Worm (Caenorhabditis elegans) whole organism, late embryonic: Measurements from ENCODE around the gene Y57G7A.2.

Source experiments
- C08G9.2 ChIP-seq: sonication (generic microtip); optimal IDR thresholded peaks from 2 replicates; lab custom pipeline; 2016; ENCODE audit warnings: mild to moderate bottlenecking, missing genetic modification characterization, moderate library complexity, missing compliant biosample characterization
- F13H6.1 ChIP-seq: sonication (generic microtip); optimal IDR thresholded peaks from 2 replicates; lab custom pipeline; 2016; ENCODE audit warnings: missing genetic modification characterization, missing compliant biosample characterization
- K02D7.2 ChIP-seq: sonication (generic microtip); optimal IDR thresholded peaks from 2 replicates; lab custom pipeline; 2017; ENCODE audit warnings: mild to moderate bottlenecking, missing genetic modification characterization, missing compliant biosample characterization
- T23F11.4 ChIP-seq: fragments of 200-800 bp; sonication (Bioruptor generic); optimal IDR thresholded peaks from 2 replicates; lab custom pipeline; 2018; ENCODE audit warnings: mild to moderate bottlenecking, missing genetic modification characterization, missing compliant biosample characterization
- ama-1 ChIP-seq: fragments of 150-350 bp; optimal IDR thresholded peaks from 2 replicates; lab custom pipeline; 2014
- ceh-14 ChIP-seq: sonication (generic microtip); optimal IDR thresholded peaks from 2 replicates; lab custom pipeline; 2016; ENCODE audit warnings: missing genotype, missing genetic modification characterization, missing compliant biosample characterization
- ceh-18 ChIP-seq: sonication (generic microtip); optimal IDR thresholded peaks from 2 replicates; lab custom pipeline; 2016; ENCODE audit warnings: missing genetic modification characterization, missing compliant biosample characterization
- ceh-19 ChIP-seq: fragments of 200-800 bp; sonication (Bioruptor generic); optimal IDR thresholded peaks from 2 replicates; lab custom pipeline; 2018; ENCODE audit warnings: mild to moderate bottlenecking, missing genetic modification characterization, missing compliant biosample characterization
- ceh-2 ChIP-seq: sonication (generic microtip); optimal IDR thresholded peaks from 2 replicates; lab custom pipeline; 2016; ENCODE audit warnings: missing genotype, missing genetic modification characterization, missing compliant biosample characterization
- ceh-30 ChIP-seq: fragments of 150-350 bp; optimal IDR thresholded peaks from 2 replicates; lab custom pipeline; 2014; ENCODE audit warnings: missing biosample characterization, missing genetic modification characterization
- ceh-34 ChIP-seq: sonication (generic microtip); optimal IDR thresholded peaks from 2 replicates; lab custom pipeline; 2016; ENCODE audit warnings: mild to moderate bottlenecking, missing genetic modification characterization, missing compliant biosample characterization
- ceh-45 ChIP-seq: fragments of 200-800 bp; sonication (Bioruptor generic); IDR thresholded peaks from 2 replicates; pipeline ENCODE4 v1.3.6; 2022; ENCODE audit warnings: missing genetic modification reagents, missing genetic modification characterization, missing compliant biosample characterization
- ceh-48 ChIP-seq: sonication (generic microtip); optimal IDR thresholded peaks from 2 replicates; lab custom pipeline; 2016; ENCODE audit warnings: missing genetic modification characterization, inconsistent platforms, missing compliant biosample characterization
- ceh-6 ChIP-seq: fragments of 200-800 bp; sonication (Bioruptor generic); optimal IDR thresholded peaks from 2 replicates; lab custom pipeline; 2018; ENCODE audit warnings: mild to moderate bottlenecking, missing genetic modification characterization, missing compliant biosample characterization
- dve-1 ChIP-seq: sonication (generic microtip); optimal IDR thresholded peaks from 2 replicates; lab custom pipeline; 2017; ENCODE audit warnings: antibody characterized with exemption, mild to moderate bottlenecking, missing genetic modification characterization, missing compliant biosample characterization
- elt-2 ChIP-seq: sonication (generic microtip); optimal IDR thresholded peaks from 2 replicates; lab custom pipeline; 2016; ENCODE audit warnings: missing genetic modification reagents, missing genetic modification characterization, missing compliant biosample characterization
- fax-1 ChIP-seq: sonication (generic microtip); optimal IDR thresholded peaks from 2 replicates; lab custom pipeline; 2016; ENCODE audit warnings: missing genotype, missing genetic modification characterization, missing compliant biosample characterization
- fkh-10 ChIP-seq: fragments of 150-350 bp; optimal IDR thresholded peaks from 2 replicates; lab custom pipeline; 2014; ENCODE audit warnings: missing biosample characterization, missing genetic modification reagents, missing genetic modification characterization
- gmeb-2 ChIP-seq: sonication (generic microtip); optimal IDR thresholded peaks from 2 replicates; lab custom pipeline; 2016; ENCODE audit warnings: missing genetic modification characterization, inconsistent platforms, missing compliant biosample characterization
- hlh-6 ChIP-seq: sonication (generic microtip); optimal IDR thresholded peaks from 2 replicates; lab custom pipeline; 2016; ENCODE audit warnings: missing genotype, missing genetic modification characterization, missing compliant biosample characterization
- hlh-8 ChIP-seq: sonication (generic microtip); optimal IDR thresholded peaks from 2 replicates; lab custom pipeline; 2016; ENCODE audit warnings: missing genotype, missing genetic modification characterization, missing compliant biosample characterization
- lin-11 ChIP-seq: fragments of 200-800 bp; sonication (Bioruptor generic); optimal IDR thresholded peaks from 2 replicates; lab custom pipeline; 2018; ENCODE audit warnings: mild to moderate bottlenecking, missing genetic modification characterization, missing compliant biosample characterization
- mec-3 ChIP-seq: sonication (generic microtip); optimal IDR thresholded peaks from 2 replicates; lab custom pipeline; 2016; ENCODE audit warnings: borderline replicate concordance, missing genetic modification characterization, missing compliant biosample characterization
- nfya-1 ChIP-seq: sonication (generic microtip); optimal IDR thresholded peaks from 2 replicates; lab custom pipeline; 2017; ENCODE audit warnings: missing genetic modification characterization, mild to moderate bottlenecking, missing compliant biosample characterization, antibody characterized with exemption, moderate library complexity
- nhr-11 ChIP-seq: fragments of 150-350 bp; optimal IDR thresholded peaks from 2 replicates; lab custom pipeline; 2014; ENCODE audit warnings: missing biosample characterization, missing genetic modification characterization
- npax-4 ChIP-seq: sonication (generic microtip); optimal IDR thresholded peaks from 2 replicates; lab custom pipeline; 2016; ENCODE audit warnings: missing genetic modification characterization, missing compliant biosample characterization
- odd-2 ChIP-seq: sonication (generic microtip); optimal IDR thresholded peaks from 2 replicates; lab custom pipeline; 2017; ENCODE audit warnings: antibody characterized with exemption, mild to moderate bottlenecking, missing genetic modification characterization, missing compliant biosample characterization
- pag-3 ChIP-seq: sonication (generic microtip); optimal IDR thresholded peaks from 2 replicates; lab custom pipeline; 2016; ENCODE audit warnings: missing compliant biosample characterization, missing genetic modification characterization, borderline replicate concordance
- pha-2 ChIP-seq: sonication (generic microtip); optimal IDR thresholded peaks from 2 replicates; lab custom pipeline; 2017; ENCODE audit warnings: mild to moderate bottlenecking, missing genetic modification characterization, missing compliant biosample characterization
- pha-4 ChIP-seq: fragments of 150-350 bp; optimal IDR thresholded peaks from 2 replicates; lab custom pipeline; 2018; ENCODE audit warnings: missing biosample characterization, missing genetic modification reagents, missing genetic modification characterization
- ref-2 ChIP-seq: sonication (generic microtip); optimal IDR thresholded peaks from 2 replicates; lab custom pipeline; 2016; ENCODE audit warnings: missing genetic modification characterization, missing compliant biosample characterization
- rnt-1 ChIP-seq: sonication (generic microtip); optimal IDR thresholded peaks from 2 replicates; lab custom pipeline; 2016; ENCODE audit warnings: missing genetic modification characterization, missing compliant biosample characterization
- sox-4 ChIP-seq: sonication (generic microtip); optimal IDR thresholded peaks from 2 replicates; lab custom pipeline; 2017; ENCODE audit warnings: mild to moderate bottlenecking, missing genetic modification characterization, inconsistent platforms, missing compliant biosample characterization
- tbx-7 ChIP-seq: sonication (generic microtip); optimal IDR thresholded peaks from 2 replicates; lab custom pipeline; 2016; ENCODE audit warnings: missing genotype, missing genetic modification characterization, missing compliant biosample characterization
- ttx-3 ChIP-seq: sonication (generic microtip); optimal IDR thresholded peaks from 2 replicates; lab custom pipeline; 2016; ENCODE audit warnings: missing genetic modification reagents, missing genetic modification characterization, missing compliant biosample characterization
- unc-42 ChIP-seq: sonication (generic microtip); optimal IDR thresholded peaks from 2 replicates; lab custom pipeline; 2016; ENCODE audit warnings: missing genotype, missing genetic modification characterization, missing compliant biosample characterization
- unc-55 ChIP-seq: sonication (generic microtip); optimal IDR thresholded peaks from 2 replicates; lab custom pipeline; 2017; ENCODE audit warnings: missing biosample characterization, missing genetic modification reagents, missing genetic modification characterization
- ztf-16 ChIP-seq: sonication (generic microtip); optimal IDR thresholded peaks from 2 replicates; lab custom pipeline; 2017; ENCODE audit warnings: missing genetic modification characterization, missing compliant biosample characterization

Gene Y57G7A.2

ce11 chrII:1246855-1247259, 49.0 kb upstream of the Y57G7A.2 start (continued):
- no peak for TF ChIP-seq npax-4 (tag; lab: Kevin White, UChicago)
- peak; percentile 6 for TF ChIP-seq ztf-16
- peak; percentile 34 for TF ChIP-seq fax-1 (tag; lab: Kevin White, UChicago)
- TF ChIP-seq ceh-34 (tag; lab: Kevin White, UChicago), result peak; percentile 81
- peak; percentile 99 for TF ChIP-seq F13H6.1 (tag; lab: Kevin White, UChicago)
- peak; percentile 68 for TF ChIP-seq C08G9.2
- peak; percentile 30 for TF ChIP-seq hlh-8 (tag; lab: Kevin White, UChicago)
- peak; percentile 29 for TF ChIP-seq tbx-7 (tag; lab: Kevin White, UChicago)
- TF ChIP-seq ceh-19 (GFP tag; lab: Kevin White, UChicago), result peak; percentile 19
- no peak for TF ChIP-seq fkh-10 (GFP tag; lab: Kevin White, UChicago)
- peak; percentile 90 for TF ChIP-seq nfya-1
- no peak for TF ChIP-seq pha-2 (tag; lab: Kevin White, UChicago)
- TF ChIP-seq pha-4 (tag; lab: Kevin White, UChicago), result no peak
- TF ChIP-seq lin-11 (tag; lab: Kevin White, UChicago), result no peak
- no peak for TF ChIP-seq ama-1 (lab: Kevin White, UChicago)
- no peak for TF ChIP-seq odd-2 (tag; lab: Kevin White, UChicago)
- peak; percentile 89 for TF ChIP-seq rnt-1 (tag; lab: Kevin White, UChicago)
- TF ChIP-seq T23F11.4 (GFP tag; lab: Kevin White, UChicago), result peak; percentile 62
- no peak for TF ChIP-seq ttx-3 (tag; lab: Kevin White, UChicago)
- no peak for TF ChIP-seq ceh-45 (GFP tag; lab: Robert Waterston, UW)
- TF ChIP-seq ceh-2, result peak; percentile 67
- peak; percentile 66 for TF ChIP-seq hlh-6 (tag; lab: Kevin White, UChicago)
- no peak for TF ChIP-seq mec-3 (tag; lab: Kevin White, UChicago)
- peak; percentile 88 for TF ChIP-seq unc-55 (GFP tag; lab: Kevin White, UChicago)

ce11 chrII:1252259-1252658, 43.6 kb upstream of the Y57G7A.2 start, which contains the start of gene lin-42:
lin-42 (minus strand) TSS chrII:1252359.
- no peak for TF ChIP-seq pag-3
- TF ChIP-seq hlh-8 (tag; lab: Kevin White, UChicago), result no peak
- TF ChIP-seq dve-1 (tag; lab: Kevin White, UChicago), result no peak
- TF ChIP-seq C08G9.2, result no peak
- TF ChIP-seq ceh-19 (GFP tag; lab: Kevin White, UChicago), result no peak
- TF ChIP-seq ceh-45 (GFP tag; lab: Robert Waterston, UW), result no peak
- no peak for TF ChIP-seq elt-2 (tag; lab: Kevin White, UChicago)
- TF ChIP-seq fkh-10 (GFP tag; lab: Kevin White, UChicago), result no peak
- no peak for TF ChIP-seq pha-4 (tag; lab: Kevin White, UChicago)
- no peak for TF ChIP-seq ref-2 (tag; lab: Kevin White, UChicago)
- no peak for TF ChIP-seq hlh-6 (tag; lab: Kevin White, UChicago)
- no peak for TF ChIP-seq tbx-7 (tag; lab: Kevin White, UChicago)
- TF ChIP-seq unc-55 (GFP tag; lab: Kevin White, UChicago), result no peak

ce11 chrII:1255637-1256036, 40.2 kb upstream of the Y57G7A.2 start, which contains the start of gene clec-119:
clec-119 (plus strand) TSS chrII:1255937.
- no peak for TF ChIP-seq K02D7.2 (tag; lab: Kevin White, UChicago)
- no peak for TF ChIP-seq nhr-11 (tag; lab: Kevin White, UChicago)
- TF ChIP-seq ceh-48 (tag; lab: Kevin White, UChicago), result no peak
- TF ChIP-seq ceh-18 (tag; lab: Kevin White, UChicago), result no peak
- no peak for TF ChIP-seq ceh-14 (tag; lab: Kevin White, UChicago)
- TF ChIP-seq sox-4, result no peak
- TF ChIP-seq ceh-30, result no peak
- TF ChIP-seq hlh-8 (tag; lab: Kevin White, UChicago), result no peak
- TF ChIP-seq gmeb-2 (tag; lab: Kevin White, UChicago), result no peak
- no peak for TF ChIP-seq unc-42
- TF ChIP-seq ceh-6 (GFP tag; lab: Kevin White, UChicago), result no peak
